Worm (Caenorhabditis elegans) whole organism, early embryonic: ENCODE data around the gene bus-8B.

Experiments
- B0310.2 ChIP-seq: sonication (generic microtip); optimal IDR thresholded peaks from 2 replicates; lab custom pipeline; 2016; ENCODE audit warnings: mild to moderate bottlenecking, missing genetic modification characterization, missing compliant biosample characterization
- F13C5.2 ChIP-seq: sonication (generic microtip); optimal IDR thresholded peaks from 2 replicates; lab custom pipeline; 2017; ENCODE audit warnings: mild to moderate bottlenecking, missing genetic modification characterization, inconsistent platforms, missing compliant biosample characterization
- aly-1 ChIP-seq: sonication (generic microtip); optimal IDR thresholded peaks from 2 replicates; lab custom pipeline; 2016; ENCODE audit warnings: missing genetic modification characterization, missing compliant biosample characterization
- ama-1 ChIP-seq: fragments of 150-350 bp; optimal IDR thresholded peaks from 2 replicates; lab custom pipeline; 2014
- ceh-13 ChIP-seq: fragments of 200-800 bp; sonication (Bioruptor generic); optimal IDR thresholded peaks from 2 replicates; lab custom pipeline; 2018; ENCODE audit warnings: mild to moderate bottlenecking, missing genetic modification characterization, missing compliant biosample characterization
- ceh-36 ChIP-seq: sonication (generic microtip); optimal IDR thresholded peaks from 2 replicates; lab custom pipeline; 2016; ENCODE audit warnings: missing genetic modification characterization, inconsistent platforms, missing compliant biosample characterization
- ets-7 ChIP-seq: sonication (generic microtip); optimal IDR thresholded peaks from 2 replicates; lab custom pipeline; 2016; ENCODE audit warnings: missing genotype, missing genetic modification characterization, missing compliant biosample characterization
- flt-1 ChIP-seq: fragments of 200-800 bp; sonication (Bioruptor generic); IDR thresholded peaks from 2 replicates; pipeline ENCODE4 v1.3.6; 2022; ENCODE audit warnings: missing genetic modification characterization, missing compliant biosample characterization
- hmbx-1 ChIP-seq: sonication (generic microtip); optimal IDR thresholded peaks from 2 replicates; lab custom pipeline; 2016; ENCODE audit warnings: mild to moderate bottlenecking, missing genetic modification characterization, missing compliant biosample characterization
- hmg-4 ChIP-seq: fragments of 200-800 bp; sonication (Bioruptor generic); optimal IDR thresholded peaks from 2 replicates; lab custom pipeline; 2018; ENCODE audit warnings: mild to moderate bottlenecking, missing genetic modification characterization, missing compliant biosample characterization
- hnd-1 ChIP-seq: sonication (generic microtip); optimal IDR thresholded peaks from 2 replicates; lab custom pipeline; 2016; ENCODE audit warnings: missing genetic modification characterization, missing compliant biosample characterization
- pes-1 ChIP-seq: fragments of 200-800 bp; sonication (Bioruptor generic); IDR thresholded peaks from 2 replicates; pipeline ENCODE4 v1.3.6; 2022; ENCODE audit warnings: missing genetic modification reagents, missing genetic modification characterization, missing compliant biosample characterization
- scrt-1 ChIP-seq: fragments of 200-800 bp; sonication (Bioruptor generic); IDR thresholded peaks from 2 replicates; pipeline ENCODE4 v1.3.6; 2022; ENCODE audit warnings: missing genetic modification characterization, missing compliant biosample characterization
- sea-1 ChIP-seq: fragments of 200-800 bp; sonication (Bioruptor generic); conservative IDR thresholded peaks from 2 replicates; pipeline ENCODE4 v1.3.6; 2022; ENCODE audit warnings: missing genetic modification characterization, missing compliant biosample characterization
- tbx-11 ChIP-seq: fragments of 200-800 bp; sonication (Bioruptor generic); IDR thresholded peaks from 2 replicates; pipeline ENCODE4 v1.3.6; 2022; ENCODE audit warnings: missing genetic modification characterization, missing compliant biosample characterization
- tbx-37 ChIP-seq: fragments of 200-800 bp; sonication (Bioruptor generic); conservative IDR thresholded peaks from 2 replicates; pipeline ENCODE4 v1.3.6; 2022; ENCODE audit warnings: missing genetic modification reagents, missing genetic modification characterization, missing compliant biosample characterization
- tra-4 ChIP-seq: sonication (generic microtip); optimal IDR thresholded peaks from 2 replicates; lab custom pipeline; 2017; ENCODE audit warnings: missing genetic modification characterization, missing compliant biosample characterization

bus-8B gene

ce11 chrX:5492820-5493382 is at the start of gene bus-8B, which contains the start of gene bus-8A:
TSS of gene bus-8B (plus strand) at chrX:5493332.
TSS of gene bus-8A (plus strand) at chrX:5492915.
- TF ChIP-seq pes-1 (GFP tag; lab: Robert Waterston, UW) (no peak), ceh-36 (tag; lab: Kevin White, UChicago) (no peak), ama-1 (lab: Kevin White, UChicago) (no peak), B0310.2 (no peak), sea-1 (no peak), ets-7 (tag; lab: Kevin White, UChicago) (no peak), hmg-4 (GFP tag; lab: Kevin White, UChicago) (no peak), tbx-11 (no peak), aly-1 (no peak)

- TF ChIP-seq sea-1 (no peak), B0310.2 (no peak), tra-4 (no peak), ceh-36 (tag; lab: Kevin White, UChicago) (no peak), tbx-37 (GFP tag; lab: Robert Waterston, UW) (no peak), pes-1 (GFP tag; lab: Robert Waterston, UW) (no peak), F13C5.2 (tag; lab: Kevin White, UChicago) (no peak), ama-1 (lab: Kevin White, UChicago) (no peak), ceh-13 (GFP tag; lab: Kevin White, UChicago) (no peak), aly-1 (no peak), hnd-1 (tag; lab: Kevin White, UChicago) (no peak), ets-7 (tag; lab: Kevin White, UChicago) (no peak), tbx-11 (no peak), flt-1 (GFP tag; lab: Robert Waterston, UW) (no peak), scrt-1 (GFP tag; lab: Robert Waterston, UW) (no peak), hmbx-1 (tag; lab: Kevin White, UChicago) (no peak), hmg-4 (GFP tag; lab: Kevin White, UChicago) (no peak)
Measured at ce11 chrX:5444863-5445262, 48.3 kb upstream of the bus-8B start, which contains the start of gene itm-2. TSS of gene itm-2 (plus strand) at chrX:5445163.

ce11 chrX:5447381-5447780 is 45.8 kb upstream of the bus-8B start:
- TF ChIP-seq hnd-1 (tag; lab: Kevin White, UChicago) (no peak), tra-4 (no peak), hmbx-1 (tag; lab: Kevin White, UChicago) (no peak), aly-1 (no peak), ceh-36 (tag; lab: Kevin White, UChicago) (no peak), ets-7 (tag; lab: Kevin White, UChicago) (no peak), F13C5.2 (tag; lab: Kevin White, UChicago) (no peak), ama-1 (lab: Kevin White, UChicago) (no peak), tbx-11 (no peak), tbx-37 (GFP tag; lab: Robert Waterston, UW) (no peak), B0310.2 (no peak), scrt-1 (GFP tag; lab: Robert Waterston, UW) (no peak), sea-1 (no peak), flt-1 (GFP tag; lab: Robert Waterston, UW) (no peak)

ce11 chrX:5447941-5448340 is 45.2 kb upstream of the bus-8B start, which contains the start of gene C25F6.8:
TSS of gene C25F6.8 (plus strand) at chrX:5448241.
- no peak for TF ChIP-seq ceh-13 (GFP tag; lab: Kevin White, UChicago)
- no peak for TF ChIP-seq pes-1 (GFP tag; lab: Robert Waterston, UW)
- no peak for TF ChIP-seq ets-7 (tag; lab: Kevin White, UChicago)
- no peak for TF ChIP-seq tbx-11
- TF ChIP-seq tbx-37 (GFP tag; lab: Robert Waterston, UW) = no peak
- TF ChIP-seq aly-1 = no peak
- TF ChIP-seq B0310.2 = no peak
- no peak for TF ChIP-seq F13C5.2 (tag; lab: Kevin White, UChicago)
- TF ChIP-seq hmg-4 (GFP tag; lab: Kevin White, UChicago) = no peak
- no peak for TF ChIP-seq tra-4
- no peak for TF ChIP-seq scrt-1 (GFP tag; lab: Robert Waterston, UW)
- no peak for TF ChIP-seq flt-1 (GFP tag; lab: Robert Waterston, UW)
- TF ChIP-seq ama-1 (lab: Kevin White, UChicago) = no peak
- TF ChIP-seq hmbx-1 (tag; lab: Kevin White, UChicago) = no peak
- no peak for TF ChIP-seq sea-1

ce11 chrX:5450773-5451447 is 42.2 kb upstream of the bus-8B start, which contains the start of gene C25F6.6:
TSS of gene C25F6.6 (minus strand) at chrX:5450823.
- TF ChIP-seq hmg-4 (GFP tag; lab: Kevin White, UChicago) (no peak), ets-7 (tag; lab: Kevin White, UChicago) (no peak), tra-4 (no peak), tbx-37 (GFP tag; lab: Robert Waterston, UW) (no peak), scrt-1 (GFP tag; lab: Robert Waterston, UW) (no peak), aly-1 (no peak), ceh-13 (GFP tag; lab: Kevin White, UChicago) (no peak), hnd-1 (tag; lab: Kevin White, UChicago) (no peak), F13C5.2 (tag; lab: Kevin White, UChicago) (no peak), B0310.2 (no peak), flt-1 (GFP tag; lab: Robert Waterston, UW) (no peak), pes-1 (GFP tag; lab: Robert Waterston, UW) (no peak), sea-1 (no peak), ama-1 (lab: Kevin White, UChicago) (no peak), tbx-11 (no peak)

ce11 chrX:5451706-5452105 is 41.4 kb upstream of the bus-8B start:
- no peak for TF ChIP-seq tbx-37 (GFP tag; lab: Robert Waterston, UW)
- no peak for TF ChIP-seq scrt-1 (GFP tag; lab: Robert Waterston, UW)
- no peak for TF ChIP-seq B0310.2
- TF ChIP-seq flt-1 (GFP tag; lab: Robert Waterston, UW) = no peak
- TF ChIP-seq ama-1 (lab: Kevin White, UChicago) = no peak
- TF ChIP-seq hmbx-1 (tag; lab: Kevin White, UChicago) = no peak
- no peak for TF ChIP-seq ets-7 (tag; lab: Kevin White, UChicago)
- no peak for TF ChIP-seq tbx-11
- no peak for TF ChIP-seq ceh-36 (tag; lab: Kevin White, UChicago)
- TF ChIP-seq ceh-13 (GFP tag; lab: Kevin White, UChicago) = no peak
- TF ChIP-seq pes-1 (GFP tag; lab: Robert Waterston, UW) = no peak
- no peak for TF ChIP-seq tra-4
- no peak for TF ChIP-seq hnd-1 (tag; lab: Kevin White, UChicago)
- no peak for TF ChIP-seq aly-1
- no peak for TF ChIP-seq hmg-4 (GFP tag; lab: Kevin White, UChicago)
- no peak for TF ChIP-seq F13C5.2 (tag; lab: Kevin White, UChicago)
- TF ChIP-seq sea-1 = no peak
